Fruit fly (Drosophila melanogaster): ENCODE measurements around the gene Recs1.

dm6 chr3R:14140912-14141311, 12.7 kb downstream of the Recs1 start:
- TF ChIP-seq CG11902 (GFP tag; optimal IDR thresholded peaks at IDR 0.05), result no peak
- no peak for TF ChIP-seq CG6854 (GFP tag; optimal IDR thresholded peaks at IDR 0.05)
- TF ChIP-seq cyc (GFP tag; optimal IDR thresholded peaks at IDR 0.05), result no peak
